Worm (Caenorhabditis elegans): ENCODE data around the gene baf-1.
"Not testable (repeated sequence)": the region's sequence is repeated elsewhere in the genome, so short reads cannot be mapped to it uniquely, and the experiment has no call there.

baf-1 gene

ce11 chrIII:9467095-9467494 is at the start of gene baf-1 (continued):
- peak; percentile 77 for TF ChIP-seq nhr-90 (tag; optimal IDR thresholded peaks at IDR 0.05; ENCODE audit: poor library complexity)
- TF ChIP-seq sptf-1 (tag; optimal IDR thresholded peaks at IDR 0.05): no peak
- peak; percentile 30 for TF ChIP-seq blmp-1 (tag; optimal IDR thresholded peaks at IDR 0.05)
- TF ChIP-seq nhr-20 (tag; optimal IDR thresholded peaks at IDR 0.05): peak; percentile 66
- TF ChIP-seq unc-62 (GFP tag; optimal IDR thresholded peaks at IDR 0.05): no peak
- no peak for TF ChIP-seq pag-3 (tag; optimal IDR thresholded peaks at IDR 0.05; ENCODE audit: borderline replicate concordance, insufficient read depth)
- TF ChIP-seq fkh-4 (tag; optimal IDR thresholded peaks at IDR 0.05; ENCODE audit: borderline replicate concordance): no peak
- TF ChIP-seq ceh-8 (GFP tag; optimal IDR thresholded peaks at IDR 0.05): no peak
- no peak for TF ChIP-seq aly-2 (tag; optimal IDR thresholded peaks at IDR 0.05)
- TF ChIP-seq nhr-71 (tag; optimal IDR thresholded peaks at IDR 0.05): peak; percentile 77
- TF ChIP-seq nhr-77 (tag; optimal IDR thresholded peaks at IDR 0.05): peak; percentile 39
- TF ChIP-seq ceh-88 (GFP tag; IDR thresholded peaks at IDR 0.05): no peak
- TF ChIP-seq pqm-1 (tag; optimal IDR thresholded peaks at IDR 0.05): no peak
- peak; percentile 22 for TF ChIP-seq hpl-2 (GFP tag; optimal IDR thresholded peaks at IDR 0.05)
- TF ChIP-seq skn-1 (tag; optimal IDR thresholded peaks at IDR 0.05): peak; percentile 81
- no peak for TF ChIP-seq nhr-237 (tag; optimal IDR thresholded peaks at IDR 0.05)
- TF ChIP-seq isw-1 (GFP tag; IDR thresholded peaks at IDR 0.05): peak; percentile 57
- TF ChIP-seq elt-2 (tag; optimal IDR thresholded peaks at IDR 0.05): peak; percentile 64
- no peak for TF ChIP-seq nhr-84 (tag; optimal IDR thresholded peaks at IDR 0.05)
- peak; percentile 18 to 55 (median 29) for TF ChIP-seq ceh-82 (tag; optimal IDR thresholded peaks at IDR 0.05)
- no peak for TF ChIP-seq fkh-10 (GFP tag; optimal IDR thresholded peaks at IDR 0.05)
- TF ChIP-seq grh-1 (GFP tag; IDR thresholded peaks at IDR 0.05): no peak
- no peak for TF ChIP-seq ceh-63 (GFP tag; optimal IDR thresholded peaks at IDR 0.05)
- peak; percentile 76 for TF ChIP-seq snpc-4 (tag; optimal IDR thresholded peaks at IDR 0.05)
- TF ChIP-seq unc-130 (tag; optimal IDR thresholded peaks at IDR 0.05): peak; percentile 12
- TF ChIP-seq efl-1 (optimal IDR thresholded peaks at IDR 0.05): peak; percentile 75 to 77
- peak; percentile 70 to 97 for TF ChIP-seq efl-1 (GFP tag; optimal IDR thresholded peaks at IDR 0.05 in 1 of 2)
- TF ChIP-seq zag-1 (tag; optimal IDR thresholded peaks at IDR 0.05): no peak
- no peak for TF ChIP-seq unc-30 (tag; optimal IDR thresholded peaks at IDR 0.05)
- TF ChIP-seq lin-39 (tag; optimal IDR thresholded peaks at IDR 0.05): peak; percentile 2
- no peak for TF ChIP-seq egl-27 (tag; optimal IDR thresholded peaks at IDR 0.05)

DNA sequence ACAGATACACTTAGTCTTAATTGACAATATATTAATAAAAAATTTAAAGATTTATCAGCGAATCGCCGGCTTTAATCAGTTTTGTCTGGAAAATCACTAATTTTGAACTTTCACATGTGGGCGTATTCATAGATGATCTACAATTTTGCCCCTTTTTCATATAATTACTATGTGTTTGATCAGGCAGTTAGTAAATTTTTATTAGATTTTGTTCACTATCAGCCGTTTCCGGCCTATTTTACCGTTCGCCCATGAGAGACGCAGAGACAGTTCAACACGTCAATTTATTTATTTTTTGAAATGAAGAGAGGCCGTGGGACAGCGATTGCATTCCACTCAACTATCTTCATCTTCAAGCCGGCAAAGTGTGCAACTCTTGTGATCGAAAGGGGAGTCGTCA is 47.0 kb upstream of the baf-1 start, which contains the start of gene T26G10.4:
Gene T26G10.4 (plus strand): TSS at position 301 of the 400 bp plus-strand sequence.
- TF ChIP-seq aha-1 (tag; optimal IDR thresholded peaks at IDR 0.05); efl-1 (optimal IDR thresholded peaks at IDR 0.05); efl-1 (GFP tag; optimal IDR thresholded peaks at IDR 0.05 in 1 of 2); egl-13 (tag; optimal IDR thresholded peaks at IDR 0.05): not testable (repeated sequence)

DNA sequence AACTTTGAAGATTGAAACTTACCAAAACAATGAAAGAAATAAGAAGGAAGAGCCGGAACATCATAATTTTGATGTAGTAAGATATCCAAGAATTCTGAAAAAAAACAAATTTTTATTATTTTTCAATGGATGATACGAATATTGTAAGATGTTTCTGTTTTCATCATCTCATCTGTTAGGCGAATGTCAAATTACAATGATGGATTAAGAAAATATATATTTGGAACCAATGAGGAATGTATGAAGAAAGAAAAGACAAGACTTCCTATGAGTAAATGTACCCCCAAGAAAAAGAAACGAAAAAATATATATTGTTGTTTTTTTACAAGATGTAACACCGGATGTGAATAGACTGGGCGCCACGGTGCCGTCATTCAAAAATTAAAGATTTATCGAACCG is 41.0 kb upstream of the baf-1 start, which contains the start of gene T26G10.5:
Gene T26G10.5 (minus strand): TSS at position 101 of the 400 bp plus-strand sequence.
- TF ChIP-seq ceh-82 (tag; optimal IDR thresholded peaks at IDR 0.05) (no peak), nhr-71 (tag; optimal IDR thresholded peaks at IDR 0.05) (no peak), snpc-4 (tag; optimal IDR thresholded peaks at IDR 0.05) (no peak), efl-3 (GFP tag; optimal IDR thresholded peaks at IDR 0.05) (no peak), nhr-85 (tag) (no peak)

DNA sequence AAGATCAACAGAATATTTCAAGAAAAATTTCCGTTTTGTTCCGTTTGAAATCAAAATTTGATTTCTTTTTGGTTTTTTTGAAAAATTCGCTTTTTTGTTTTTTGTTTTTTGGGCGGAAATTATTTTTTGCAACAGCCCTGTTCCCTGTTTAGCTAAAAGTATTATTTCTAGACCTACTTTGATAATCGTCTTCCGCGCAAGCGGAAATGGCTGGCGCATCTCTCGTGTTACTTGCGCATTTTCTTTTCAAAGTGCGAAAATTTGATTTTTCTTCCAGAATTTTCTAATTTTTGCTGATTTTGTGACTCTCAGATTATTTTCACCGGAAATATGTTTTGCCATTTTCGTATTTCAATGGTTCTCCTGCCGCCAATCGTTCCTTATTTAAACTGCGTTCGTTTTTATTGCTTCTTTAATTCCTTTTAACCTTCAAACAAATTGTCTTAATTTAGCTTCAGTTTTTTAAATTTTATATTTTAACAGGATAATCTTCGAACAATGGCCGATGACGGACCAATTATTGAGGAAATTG is 33.6 kb upstream of the baf-1 start, which contains the start of gene cpar-1:
Gene cpar-1 (plus strand): TSS at position 482 of the 532 bp plus-strand sequence.
- TF ChIP-seq ceh-82 (tag; optimal IDR thresholded peaks at IDR 0.05) (no peak), nhr-85 (tag) (peak; percentile 21), mab-9 (GFP tag; IDR thresholded peaks at IDR 0.05) (no peak), snpc-4 (tag; optimal IDR thresholded peaks at IDR 0.05) (no peak), snu-23 (GFP tag; optimal IDR thresholded peaks at IDR 0.05) (no peak), sup-37 (GFP tag; optimal IDR thresholded peaks at IDR 0.05) (no peak), nhr-237 (tag; optimal IDR thresholded peaks at IDR 0.05) (no peak), nhr-47 (tag; optimal IDR thresholded peaks at IDR 0.05) (no peak), tbx-2 (tag; optimal IDR thresholded peaks at IDR 0.05) (no peak), efl-1 (optimal IDR thresholded peaks at IDR 0.05) (no peak), efl-1 (GFP tag; optimal IDR thresholded peaks at IDR 0.05 in 1 of 2) (peak in 1 of 2 experiments; percentile 12), aly-2 (tag; optimal IDR thresholded peaks at IDR 0.05) (no peak), ceh-63 (GFP tag; optimal IDR thresholded peaks at IDR 0.05) (no peak), nhr-12 (tag; optimal IDR thresholded peaks at IDR 0.05) (no peak), egl-27 (tag; optimal IDR thresholded peaks at IDR 0.05) (no peak), ama-1 (optimal IDR thresholded peaks at IDR 0.05) (no peak), ztf-11 (tag; optimal IDR thresholded peaks at IDR 0.05) (no peak), fkh-8 (tag; optimal IDR thresholded peaks at IDR 0.05) (no peak)

Data from whole organism, L1 larva.